Fruit fly (Drosophila melanogaster) whole organism, embryonic: Measurements from ENCODE around the gene Bx.

ENCODE experiments used
- CG10565 ChIP-seq: fragments of 200-800 bp; sonication (Bioruptor generic); optimal IDR thresholded peaks from 3 replicates; lab custom pipeline; 2016; ENCODE audit warnings: missing biosample characterization, mild to moderate bottlenecking, missing genetic modification characterization
- CG10979 ChIP-seq: fragments of 200-800 bp; sonication (Bioruptor generic); optimal IDR thresholded peaks from 2 replicates; lab custom pipeline; 2018; ENCODE audit warnings: missing biosample characterization, mild to moderate bottlenecking, missing genetic modification characterization, moderate library complexity
- CG11093 ChIP-seq: fragments of 200-800 bp; sonication (Bioruptor generic); IDR thresholded peaks from 3 replicates; pipeline ENCODE4 v1.3.6; 2022; ENCODE audit warnings: missing biosample characterization, missing genetic modification characterization
- CG11456 ChIP-seq: fragments of 200-800 bp; sonication (Bioruptor generic); IDR thresholded peaks from 3 replicates; pipeline ENCODE4 v1.3.6; 2022; ENCODE audit warnings: missing biosample characterization, missing genetic modification characterization
- CG11504 ChIP-seq: fragments of 200-800 bp; sonication (Bioruptor generic); optimal IDR thresholded peaks from 3 replicates; lab custom pipeline; 2019; ENCODE audit warnings: missing biosample characterization, mild to moderate bottlenecking, missing genetic modification characterization, moderate library complexity
- CG11696 ChIP-seq: fragments of 200-800 bp; sonication (Bioruptor generic); IDR thresholded peaks from 2 replicates; pipeline ENCODE4 v1.3.6; 2022; ENCODE audit warnings: missing biosample characterization, missing genetic modification characterization
- CG14710 ChIP-seq: fragments of 200-800 bp; sonication (Bioruptor generic); optimal IDR thresholded peaks from 3 replicates; lab custom pipeline; 2019; ENCODE audit warnings: missing biosample characterization, mild to moderate bottlenecking, missing genetic modification characterization, moderate library complexity
- CG16813 ChIP-seq: fragments of 200-800 bp; sonication (Bioruptor generic); IDR thresholded peaks from 3 replicates; pipeline ENCODE4 v1.3.6; 2022; ENCODE audit warnings: missing biosample characterization, missing genetic modification characterization; ENCODE audit not compliant: partially characterized antibody
- CG17328 ChIP-seq: fragments of 200-800 bp; sonication (Bioruptor generic); IDR thresholded peaks from 2 replicates; pipeline ENCODE4 v1.3.6; 2022; ENCODE audit warnings: missing biosample characterization, missing genetic modification characterization
- CG17361 ChIP-seq: fragments of 200-800 bp; sonication (Bioruptor generic); IDR thresholded peaks from 3 replicates; pipeline ENCODE4 v1.3.6; 2022; ENCODE audit warnings: missing biosample characterization, missing genetic modification characterization
- CG17568 ChIP-seq: fragments of 200-800 bp; sonication (Bioruptor generic); optimal IDR thresholded peaks from 2 replicates; lab custom pipeline; 2018; ENCODE audit warnings: missing biosample characterization, mild to moderate bottlenecking, missing genetic modification characterization, moderate library complexity
- CG17612 ChIP-seq: fragments of 200-800 bp; sonication (Bioruptor generic); IDR thresholded peaks from 2 replicates; pipeline ENCODE4 v1.3.6; 2022; ENCODE audit warnings: missing biosample characterization, missing genetic modification characterization
- CG17802 ChIP-seq: fragments of 200-800 bp; sonication (Bioruptor generic); optimal IDR thresholded peaks from 2 replicates; lab custom pipeline; 2018; ENCODE audit warnings: missing biosample characterization, mild to moderate bottlenecking, missing genetic modification characterization, moderate library complexity
- CG17829 ChIP-seq: fragments of 200-800 bp; optimal IDR thresholded peaks from 2 replicates; lab custom pipeline; 2019; ENCODE audit warnings: missing biosample characterization, mild to moderate bottlenecking, missing genetic modification characterization, moderate library complexity
- CG17912 ChIP-seq: fragments of 200-800 bp; sonication (Bioruptor generic); optimal IDR thresholded peaks from 2 replicates; lab custom pipeline; 2018; ENCODE audit warnings: missing biosample characterization, mild to moderate bottlenecking, missing genetic modification characterization
- CG18262 ChIP-seq: fragments of 200-800 bp; optimal IDR thresholded peaks from 3 replicates; lab custom pipeline; 2019; ENCODE audit warnings: missing biosample characterization, mild to moderate bottlenecking, missing genetic modification characterization, moderate library complexity
- CG3847 ChIP-seq: fragments of 200-800 bp; sonication (Bioruptor generic); IDR thresholded peaks from 2 replicates; pipeline ENCODE4 v1.3.6; 2022; ENCODE audit warnings: missing biosample characterization, missing genetic modification characterization
- CG6654 ChIP-seq: fragments of 200-800 bp; sonication (Bioruptor generic); optimal IDR thresholded peaks from 2 replicates; lab custom pipeline; 2017; ENCODE audit warnings: missing biosample characterization, mild to moderate bottlenecking, missing genetic modification characterization
- CG7963 ChIP-seq: fragments of 200-800 bp; sonication (Bioruptor generic); IDR thresholded peaks from 3 replicates; pipeline ENCODE4 v1.3.6; 2022; ENCODE audit warnings: missing biosample characterization, missing genetic modification characterization; ENCODE audit not compliant: partially characterized antibody
- CG9437 ChIP-seq: fragments of 200-800 bp; sonication (Bioruptor generic); optimal IDR thresholded peaks from 2 replicates; lab custom pipeline; 2018; ENCODE audit warnings: missing biosample characterization, mild to moderate bottlenecking, missing genetic modification characterization
- CG9727 ChIP-seq: fragments of 200-800 bp; sonication (Bioruptor generic); optimal IDR thresholded peaks from 3 replicates; lab custom pipeline; 2017; ENCODE audit warnings: missing biosample characterization, mild to moderate bottlenecking, missing genetic modification characterization
- CG9817 ChIP-seq: fragments of 200-800 bp; sonication (Bioruptor generic); optimal IDR thresholded peaks from 2 replicates; lab custom pipeline; 2018; ENCODE audit warnings: missing biosample characterization, mild to moderate bottlenecking, missing genetic modification characterization, moderate library complexity
- CoRest ChIP-seq: fragments of 200-800 bp; sonication (Bioruptor generic); optimal IDR thresholded peaks from 3 replicates; lab custom pipeline; 2018; ENCODE audit warnings: missing biosample characterization, mild to moderate bottlenecking, missing genetic modification characterization, moderate library complexity
- D19B ChIP-seq: fragments of 200-800 bp; sonication (Bioruptor generic); optimal IDR thresholded peaks from 2 replicates; lab custom pipeline; 2017; ENCODE audit warnings: missing biosample characterization, mild to moderate bottlenecking, missing genetic modification characterization
- Dbx ChIP-seq: fragments of 200-800 bp; sonication (Bioruptor generic); IDR thresholded peaks from 3 replicates; pipeline ENCODE4 v1.3.6; 2022; ENCODE audit warnings: missing biosample characterization, missing genetic modification characterization
- Gug ChIP-seq: fragments of 200-800 bp; sonication (Bioruptor generic); IDR thresholded peaks from 4 replicates; pipeline ENCODE4 v1.3.6; 2022; ENCODE audit warnings: missing biosample characterization, missing genetic modification characterization
- H2.0 ChIP-seq: fragments of 200-800 bp; sonication (Bioruptor generic); IDR thresholded peaks from 2 replicates; pipeline ENCODE4 v1.3.6; 2022; ENCODE audit warnings: missing biosample characterization, missing genetic modification characterization
- Jarid2 ChIP-seq: fragments of 200-800 bp; sonication (Bioruptor generic); optimal IDR thresholded peaks from 3 replicates; lab custom pipeline; 2017; ENCODE audit warnings: mild to moderate bottlenecking, missing biosample characterization, missing genetic modification reagents, missing genetic modification characterization
- Nf-YB ChIP-seq: fragments of 200-800 bp; sonication (Bioruptor generic); optimal IDR thresholded peaks from 3 replicates; lab custom pipeline; 2019; ENCODE audit warnings: missing biosample characterization, mild to moderate bottlenecking, missing genetic modification characterization, moderate library complexity
- Rx ChIP-seq: fragments of 200-800 bp; sonication (Bioruptor generic); IDR thresholded peaks from 2 replicates; pipeline ENCODE4 v1.3.6; 2022; ENCODE audit warnings: missing biosample characterization, missing genetic modification characterization
- Tbp ChIP-seq: fragments of >200 bp; optimal IDR thresholded peaks from 2 replicates; lab custom pipeline; 2018; ENCODE audit warnings: missing biosample characterization, missing genetic modification characterization
- YL-1 ChIP-seq: fragments of 200-800 bp; sonication (Bioruptor generic); optimal IDR thresholded peaks from 3 replicates; lab custom pipeline; 2017; ENCODE audit warnings: missing biosample characterization, mild to moderate bottlenecking, missing genetic modification characterization
- amos ChIP-seq: fragments of 200-800 bp; sonication (Bioruptor generic); IDR thresholded peaks from 2 replicates; pipeline ENCODE4 v1.3.6; 2022; ENCODE audit warnings: missing biosample characterization, missing genetic modification characterization; ENCODE audit not compliant: partially characterized antibody
- ase ChIP-seq: fragments of 200-800 bp; sonication (Bioruptor generic); IDR thresholded peaks from 3 replicates; pipeline ENCODE4 v1.3.6; 2022; ENCODE audit warnings: missing biosample characterization, missing genetic modification characterization
- cg ChIP-seq: fragments of 200-800 bp; sonication (Bioruptor generic); optimal IDR thresholded peaks from 3 replicates; lab custom pipeline; 2019; ENCODE audit warnings: missing biosample characterization, mild to moderate bottlenecking, missing genetic modification characterization, moderate library complexity
- disco-r ChIP-seq: fragments of 200-800 bp; sonication (Bioruptor generic); optimal IDR thresholded peaks from 2 replicates; lab custom pipeline; 2016; ENCODE audit warnings: missing biosample characterization, missing genetic modification characterization
- dmrt11E ChIP-seq: fragments of 200-800 bp; sonication (Bioruptor generic); optimal IDR thresholded peaks from 3 replicates; lab custom pipeline; 2018; ENCODE audit warnings: missing biosample characterization, mild to moderate bottlenecking, missing genetic modification characterization, moderate library complexity
- dpn ChIP-seq, 2 experiments: fragments of 200-800 bp; sonication (Bioruptor generic); optimal IDR thresholded peaks; 3 replicates each; lab custom pipeline; 2016; ENCODE audit warnings: missing biosample characterization in 2 of 2, missing genetic modification characterization in 2 of 2
- gsb ChIP-seq: fragments of 200-800 bp; sonication (Bioruptor generic); IDR thresholded peaks from 2 replicates; pipeline ENCODE4 v1.3.6; 2022; ENCODE audit warnings: missing biosample characterization, missing genetic modification characterization
- her ChIP-seq: fragments of 200-800 bp; sonication (Bioruptor generic); optimal IDR thresholded peaks from 2 replicates; lab custom pipeline; 2016; ENCODE audit warnings: missing biosample characterization, missing genetic modification characterization
- jing ChIP-seq: fragments of 200-800 bp; sonication (Bioruptor generic); optimal IDR thresholded peaks from 2 replicates; lab custom pipeline; 2018; ENCODE audit warnings: missing biosample characterization, mild to moderate bottlenecking, missing genetic modification characterization
- lola ChIP-seq, 3 experiments: fragments of >200 bp in 2 of 3; fragments of 200-800 bp in 1 of 3; sonication (Bioruptor generic) in 1 of 3; optimal IDR thresholded peaks; 2 replicates each; lab custom pipeline; 2017 to 2019; ENCODE audit warnings: missing biosample characterization in 3 of 3, missing genetic modification characterization in 3 of 3, mild to moderate bottlenecking in 1 of 3, moderate library complexity in 1 of 3
- maf-S ChIP-seq: fragments of 200-800 bp; sonication (Bioruptor generic); optimal IDR thresholded peaks from 2 replicates; lab custom pipeline; 2016; ENCODE audit warnings: missing biosample characterization, missing genetic modification characterization
- nerfin-2 ChIP-seq: fragments of 200-800 bp; sonication (Bioruptor generic); IDR thresholded peaks from 2 replicates; pipeline ENCODE4 v1.3.6; 2022; ENCODE audit warnings: missing biosample characterization, missing genetic modification characterization; ENCODE audit not compliant: partially characterized antibody
- nmo ChIP-seq: fragments of 200-800 bp; sonication (Bioruptor generic); optimal IDR thresholded peaks from 2 replicates; lab custom pipeline; 2018; ENCODE audit warnings: missing biosample characterization, mild to moderate bottlenecking, missing genetic modification characterization, moderate library complexity
- odd ChIP-seq: fragments of 200-800 bp; sonication (Bioruptor generic); optimal IDR thresholded peaks from 2 replicates; lab custom pipeline; 2017; ENCODE audit warnings: missing biosample characterization, mild to moderate bottlenecking, missing genetic modification characterization
- pnt ChIP-seq: fragments of 200-800 bp; sonication (Bioruptor generic); optimal IDR thresholded peaks from 3 replicates; lab custom pipeline; 2016; ENCODE audit warnings: missing biosample characterization, missing genetic modification characterization
- rib ChIP-seq: fragments of 200-800 bp; sonication (Bioruptor generic); IDR thresholded peaks from 2 replicates; pipeline ENCODE4 v1.3.6; 2022; ENCODE audit warnings: missing biosample characterization, missing genetic modification characterization
- row ChIP-seq: fragments of 200-800 bp; sonication (Bioruptor generic); IDR thresholded peaks from 3 replicates; pipeline ENCODE4 v1.3.6; 2022; ENCODE audit warnings: missing biosample characterization, missing genetic modification characterization
- usp ChIP-seq: fragments of >200 bp; optimal IDR thresholded peaks from 2 replicates; lab custom pipeline; 2017; ENCODE audit warnings: missing biosample characterization, missing genetic modification characterization

Bx gene

DNA sequence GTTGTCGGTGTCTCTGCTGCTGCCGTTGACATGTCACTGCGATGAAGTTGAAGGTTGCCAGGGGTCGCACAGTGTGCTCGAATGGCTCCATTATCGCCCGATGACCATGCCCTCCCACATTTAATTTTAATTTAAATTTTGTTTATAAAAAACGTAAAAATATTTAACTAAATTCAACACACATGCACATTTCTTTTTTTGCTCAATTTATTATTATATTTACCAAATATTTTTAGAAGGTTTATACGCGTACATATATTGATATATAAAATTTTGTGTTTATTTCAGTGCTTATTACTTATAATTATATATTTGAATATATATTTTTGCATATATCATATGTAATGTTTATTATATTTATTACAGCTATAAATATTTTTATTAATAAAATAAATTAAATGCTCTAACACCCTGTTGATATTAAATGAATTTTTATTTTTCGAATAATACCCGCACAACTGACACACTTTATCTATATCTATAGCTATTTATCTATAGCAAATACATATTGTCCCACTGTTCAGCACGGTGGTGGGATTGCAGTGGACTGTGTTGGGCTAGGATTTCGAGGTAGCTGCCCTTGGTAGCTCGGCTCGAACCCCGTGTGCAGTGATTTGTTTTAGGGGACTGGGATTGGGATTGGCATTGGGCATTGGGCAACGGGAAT lies 8.1 kb downstream of the Bx start (continued):
- TF ChIP-seq CG11696 (GFP tag; lab: Robert Waterston, UW) (no peak), lola (GFP tag; optimal IDR thresholded peaks at IDR 0.05; lab: Kevin White, UChicago) (peak in 1 of 3 experiments; percentile 68), nmo (GFP tag; lab: Kevin White, UChicago) (peak; percentile 54), gsb (GFP tag; lab: Robert Waterston, UW) (no peak), CG10565 (GFP tag; lab: Kevin White, UChicago) (no peak), Dbx (GFP tag; lab: Robert Waterston, UW) (no peak), ase (no peak), CG17328 (GFP tag; lab: Robert Waterston, UW) (0 out of 2 replicates have a peak, but pooled peaks have one; percentile 10), CG9817 (tag; lab: Kevin White, UChicago) (no peak), Nf-YB (GFP tag; lab: Kevin White, UChicago) (no peak), disco-r (GFP tag; lab: Kevin White, UChicago) (no peak), Jarid2 (GFP tag; lab: Kevin White, UChicago) (no peak), pnt (GFP tag; lab: Kevin White, UChicago) (no peak), CG3847 (no peak), YL-1 (GFP tag; lab: Kevin White, UChicago) (no peak), usp (GFP tag; lab: Kevin White, UChicago) (no peak), CG16813 (no peak), CG17361 (peak; percentile 28; the same call in 1 of the 3 replicates), CG11093 (GFP tag; lab: Robert Waterston, UW) (no peak), CG7963 (GFP tag; lab: Robert Waterston, UW) (no peak), CG10979 (tag; lab: Kevin White, UChicago) (peak; percentile 5), CG17802 (tag; lab: Kevin White, UChicago) (no peak), row (GFP tag; lab: Robert Waterston, UW) (peak; percentile 34; the same call in 1 of the 3 replicates), CG17829 (tag; lab: Kevin White, UChicago) (peak; percentile 20), Tbp (GFP tag; lab: Kevin White, UChicago) (no peak), CG17912 (GFP tag; lab: Kevin White, UChicago) (no peak), Rx (GFP tag; lab: Robert Waterston, UW) (no peak), Gug (GFP tag; lab: Robert Waterston, UW) (no peak), rib (GFP tag; lab: Robert Waterston, UW) (no peak), D19B (GFP tag; lab: Kevin White, UChicago) (no peak), CG17568 (GFP tag; lab: Kevin White, UChicago) (no peak), cg (GFP tag; lab: Kevin White, UChicago) (no peak), CG9437 (GFP tag; lab: Kevin White, UChicago) (peak; percentile 16), CG11456 (GFP tag; lab: Robert Waterston, UW) (no peak), her (GFP tag; lab: Kevin White, UChicago) (no peak), nerfin-2 (GFP tag; lab: Robert Waterston, UW) (no peak), jing (no peak), CG6654 (GFP tag; lab: Kevin White, UChicago) (no peak), CG11504 (peak; percentile 43), CG14710 (tag; lab: Kevin White, UChicago) (peak; percentile 11), CoRest (tag; lab: Kevin White, UChicago) (peak; percentile 13), CG18262 (peak; percentile 71), H2.0 (GFP tag; lab: Robert Waterston, UW) (no peak), amos (no peak), CG9727 (GFP tag; lab: Kevin White, UChicago) (peak; percentile 53), CG17612 (GFP tag; lab: Robert Waterston, UW) (no peak), maf-S (GFP tag; lab: Kevin White, UChicago) (no peak), dmrt11E (tag; lab: Kevin White, UChicago) (peak; percentile 58), odd (GFP tag; lab: Kevin White, UChicago) (no peak), dpn (GFP tag; optimal IDR thresholded peaks at IDR 0.05; lab: Kevin White, UChicago) (no peak)
